Fruit fly (Drosophila melanogaster) whole organism, wandering third instar larva: ENCODE data around the gene CG6443.

Experiments used
- CG32264 ChIP-seq: fragments of 200-800 bp; sonication (Bioruptor generic); optimal IDR thresholded peaks from 2 replicates; lab custom pipeline; 2016; ENCODE audit warnings: missing biosample characterization, missing genetic modification characterization
- OdsH ChIP-seq: fragments of 200-800 bp; sonication (Bioruptor generic); optimal IDR thresholded peaks from 2 replicates; lab custom pipeline; 2016; ENCODE audit warnings: missing biosample characterization, mild to moderate bottlenecking, missing genetic modification characterization
- dsf ChIP-seq: sonication (Bioruptor generic); optimal IDR thresholded peaks from 2 replicates; lab custom pipeline; 2016; ENCODE audit warnings: missing biosample characterization, missing genetic modification characterization, borderline replicate concordance
- rgr ChIP-seq: fragments of 200-800 bp; sonication (Bioruptor generic); optimal IDR thresholded peaks from 3 replicates; lab custom pipeline; 2016; ENCODE audit warnings: missing biosample characterization, mild to moderate bottlenecking, missing genetic modification characterization

dm6 chr2L:10769708-10770107, 40.9 kb downstream of the CG6443 start, which contains the start of gene CG6724:
- TF ChIP-seq dsf = no peak
- no peak for TF ChIP-seq OdsH (GFP tag; lab: Kevin White, UChicago)
- TF ChIP-seq CG32264 (GFP tag; lab: Kevin White, UChicago) = no peak
- no peak for TF ChIP-seq rgr
